Worm (Caenorhabditis elegans) whole organism, L4 larva: Measurements from ENCODE around the gene igdb-1.
"Not testable (repeated sequence)": the region's sequence is repeated elsewhere in the genome, so short reads cannot be mapped to it uniquely, and the experiment has no call there.

Experiments
- D1046.2 ChIP-seq: fragments of 200-800 bp; sonication (Bioruptor generic); IDR thresholded peaks from 2 replicates; pipeline ENCODE4 v1.3.6; 2022; ENCODE audit warnings: missing genetic modification characterization, missing compliant biosample characterization
- F10B5.3 ChIP-seq: sonication (generic microtip); optimal IDR thresholded peaks from 2 replicates; lab custom pipeline; 2016; ENCODE audit warnings: mild to moderate bottlenecking, missing genetic modification characterization, missing compliant biosample characterization
- F26F4.8 ChIP-seq: fragments of 200-800 bp; sonication (Bioruptor generic); conservative IDR thresholded peaks from 2 replicates; pipeline ENCODE4 v1.3.6; 2022; ENCODE audit warnings: missing genetic modification characterization, missing compliant biosample characterization
- R02D3.7 ChIP-seq: fragments of 150-350 bp; sonication (generic microtip); optimal IDR thresholded peaks from 3 replicates; lab custom pipeline; 2014; ENCODE audit warnings: missing biosample characterization, missing genetic modification characterization
- T26A8.4 ChIP-seq: fragments of 200-800 bp; sonication (Bioruptor generic); IDR thresholded peaks from 2 replicates; pipeline ENCODE4 v1.3.6; 2022; ENCODE audit warnings: missing genetic modification characterization, missing compliant biosample characterization
- Y5F2A.4 ChIP-seq: fragments of 200-800 bp; sonication (Bioruptor generic); optimal IDR thresholded peaks from 2 replicates; lab custom pipeline; 2018; ENCODE audit warnings: mild to moderate bottlenecking, missing genetic modification characterization, missing compliant biosample characterization
- ZK546.5 ChIP-seq, 2 experiments: sonication (generic microtip); optimal IDR thresholded peaks; 2 replicates each; lab custom pipeline; 2017; ENCODE audit warnings: missing biosample characterization in 2 of 2, missing genetic modification characterization in 2 of 2
- aha-1 ChIP-seq: fragments of 150-350 bp; peaks from one replicate; lab custom pipeline; 2014; ENCODE audit warnings: missing biosample characterization, missing genetic modification characterization
- ceh-44 ChIP-seq: fragments of 200-800 bp; sonication (Bioruptor generic); IDR thresholded peaks from 2 replicates; pipeline ENCODE4 v1.3.6; 2022; ENCODE audit warnings: missing genetic modification reagents, missing genetic modification characterization, missing compliant biosample characterization
- ceh-82 ChIP-seq: sonication (generic microtip); optimal IDR thresholded peaks from 2 replicates; lab custom pipeline; 2017; ENCODE audit warnings: missing biosample characterization, missing genetic modification characterization
- daf-16 ChIP-seq, 3 experiments: sonication (generic microtip); optimal IDR thresholded peaks; 2 replicates each; lab custom pipeline; 2016 to 2017; ENCODE audit warnings: missing genetic modification characterization in 3 of 3, missing genetic modification reagents in 3 of 3, mild to moderate bottlenecking in 2 of 3, missing compliant biosample characterization in 2 of 3, missing biosample characterization in 1 of 3, moderate library complexity in 1 of 3
- daf-8 ChIP-seq: fragments of 200-800 bp; sonication (Bioruptor generic); IDR thresholded peaks from 2 replicates; pipeline ENCODE4 v1.3.6; 2022; ENCODE audit warnings: missing genetic modification characterization, missing compliant biosample characterization
- dmd-9 ChIP-seq: fragments of 200-800 bp; sonication (Bioruptor generic); IDR thresholded peaks from 2 replicates; pipeline ENCODE4 v1.3.6; 2022; ENCODE audit warnings: missing genetic modification reagents, missing genetic modification characterization, missing compliant biosample characterization
- duxl-1 ChIP-seq: sonication (generic microtip); optimal IDR thresholded peaks from 2 replicates; lab custom pipeline; 2016; ENCODE audit warnings: mild to moderate bottlenecking, missing genetic modification characterization, moderate library complexity, missing compliant biosample characterization; ENCODE audit not compliant: poor library complexity
- dve-1 ChIP-seq: sonication (generic microtip); optimal IDR thresholded peaks from 2 replicates; lab custom pipeline; 2017; ENCODE audit warnings: antibody characterized with exemption, mild to moderate bottlenecking, missing genetic modification characterization, missing compliant biosample characterization; ENCODE audit not compliant: insufficient read depth
- fkh-10 ChIP-seq: fragments of 150-350 bp; optimal IDR thresholded peaks from 2 replicates; lab custom pipeline; 2014; ENCODE audit warnings: missing biosample characterization, missing genetic modification reagents, missing genetic modification characterization
- hif-1 ChIP-seq, 2 experiments: sonication (generic microtip); optimal IDR thresholded peaks; 2 replicates each; lab custom pipeline; 2016 to 2017; ENCODE audit warnings: missing compliant biosample characterization in 2 of 2, missing genetic modification characterization in 2 of 2, missing genetic modification reagents in 2 of 2, missing genotype in 2 of 2, mild to moderate bottlenecking in 1 of 2
- lin-39 ChIP-seq: fragments of 150-350 bp; optimal IDR thresholded peaks from 2 replicates; lab custom pipeline; 2014; ENCODE audit warnings: missing biosample characterization, missing genetic modification reagents, missing genetic modification characterization
- lsy-2 ChIP-seq, 2 experiments: fragments of 150-350 bp in 1 of 2; sonication (generic microtip) in 1 of 2; optimal IDR thresholded peaks; 2 replicates each; lab custom pipeline; 2014 to 2017; ENCODE audit warnings: missing biosample characterization in 2 of 2, missing genetic modification characterization in 2 of 2
- madf-5 ChIP-seq, 2 experiments: fragments of 200-800 bp; sonication (Bioruptor generic); IDR thresholded peaks; 2 replicates each; pipeline ENCODE4 v1.3.6; 2022; ENCODE audit warnings: missing compliant biosample characterization in 2 of 2, missing genetic modification characterization in 2 of 2
- mdt-29 ChIP-seq: fragments of 200-800 bp; sonication (Bioruptor generic); IDR thresholded peaks from 2 replicates; pipeline ENCODE4 v1.3.6; 2022; ENCODE audit warnings: missing genetic modification reagents, missing genetic modification characterization, missing compliant biosample characterization
- mxl-2 ChIP-seq: fragments of 200-800 bp; sonication (Bioruptor generic); conservative IDR thresholded peaks from 2 replicates; pipeline ENCODE4 v1.3.6; 2022; ENCODE audit warnings: missing genetic modification reagents, missing genetic modification characterization, missing compliant biosample characterization
- nhr-10 ChIP-seq: fragments of 150-350 bp; optimal IDR thresholded peaks from 2 replicates; lab custom pipeline; 2014; ENCODE audit warnings: missing biosample characterization, missing genetic modification characterization
- nhr-102 ChIP-seq: sonication (generic microtip); optimal IDR thresholded peaks from 2 replicates; lab custom pipeline; 2016; ENCODE audit warnings: mild to moderate bottlenecking, missing genetic modification characterization, moderate library complexity, missing compliant biosample characterization
- nhr-111 ChIP-seq: fragments of 200-800 bp; sonication (Bioruptor generic); optimal IDR thresholded peaks from 2 replicates; lab custom pipeline; 2018; ENCODE audit warnings: mild to moderate bottlenecking, missing genetic modification characterization, missing compliant biosample characterization
- nhr-76 ChIP-seq: fragments of 150-350 bp; optimal IDR thresholded peaks from 2 replicates; lab custom pipeline; 2014; ENCODE audit warnings: missing biosample characterization, missing genetic modification characterization
- nhr-77 ChIP-seq: fragments of 150-350 bp; optimal IDR thresholded peaks from 2 replicates; lab custom pipeline; 2014; ENCODE audit warnings: missing biosample characterization, missing genetic modification characterization
- pha-4 ChIP-seq, 2 experiments: fragments of 150-350 bp in 1 of 2; fragments of 200-800 bp in 1 of 2; sonication (Bioruptor generic) in 1 of 2; IDR thresholded peaks in 1 of 2; optimal IDR thresholded peaks in 1 of 2; 2 replicates each; pipeline versions ENCODE4 v1.3.6 to Lab custom; 2014 to 2022; ENCODE audit warnings: missing genetic modification characterization in 2 of 2, missing genetic modification reagents in 2 of 2, missing biosample characterization in 1 of 2, missing compliant biosample characterization in 1 of 2
- php-3 ChIP-seq: fragments of 200-800 bp; sonication (Bioruptor generic); IDR thresholded peaks from 2 replicates; pipeline ENCODE4 v1.3.6; 2022; ENCODE audit warnings: missing genetic modification reagents, missing genetic modification characterization, missing compliant biosample characterization
- pqm-1 ChIP-seq: sonication (generic microtip); optimal IDR thresholded peaks from 2 replicates; lab custom pipeline; 2017; ENCODE audit warnings: missing biosample characterization, missing genetic modification characterization
- set-16 ChIP-seq: fragments of 200-800 bp; sonication (Bioruptor generic); IDR thresholded peaks from 2 replicates; pipeline ENCODE4 v1.3.6; 2022; ENCODE audit warnings: missing genetic modification reagents, missing genetic modification characterization, missing compliant biosample characterization
- snpc-1.2 ChIP-seq: fragments of 200-800 bp; sonication (Bioruptor generic); IDR thresholded peaks from 2 replicates; pipeline ENCODE4 v1.3.6; 2022; ENCODE audit warnings: missing genetic modification reagents, missing genetic modification characterization, missing compliant biosample characterization
- snpc-4 ChIP-seq: fragments of 150-350 bp; optimal IDR thresholded peaks from 2 replicates; lab custom pipeline; 2014; ENCODE audit warnings: missing biosample characterization, missing genetic modification characterization
- spr-1 ChIP-seq: sonication (generic microtip); optimal IDR thresholded peaks from 2 replicates; lab custom pipeline; 2016; ENCODE audit warnings: mild to moderate bottlenecking, missing genetic modification characterization, missing compliant biosample characterization
- spr-3 ChIP-seq: fragments of 200-800 bp; sonication (Bioruptor generic); optimal IDR thresholded peaks from 2 replicates; lab custom pipeline; 2018; ENCODE audit warnings: mild to moderate bottlenecking, missing genetic modification characterization, missing compliant biosample characterization
- tra-1 ChIP-seq: fragments of 200-800 bp; sonication (Bioruptor generic); IDR thresholded peaks from 2 replicates; pipeline ENCODE4 v1.3.6; 2022; ENCODE audit warnings: missing genetic modification reagents, missing genetic modification characterization, missing compliant biosample characterization
- zag-1 ChIP-seq: fragments of 150-350 bp; optimal IDR thresholded peaks from 2 replicates; lab custom pipeline; 2014; ENCODE audit warnings: missing biosample characterization, missing genetic modification characterization
- zfp-3 ChIP-seq: fragments of 200-800 bp; sonication (Bioruptor generic); conservative IDR thresholded peaks from 2 replicates; pipeline ENCODE4 v1.3.6; 2022; ENCODE audit warnings: missing genetic modification reagents, missing genetic modification characterization, missing compliant biosample characterization
- ztf-11 ChIP-seq: fragments of 150-350 bp; optimal IDR thresholded peaks from 2 replicates; lab custom pipeline; 2014; ENCODE audit warnings: missing biosample characterization, missing genetic modification characterization

igdb-1 gene

DNA sequence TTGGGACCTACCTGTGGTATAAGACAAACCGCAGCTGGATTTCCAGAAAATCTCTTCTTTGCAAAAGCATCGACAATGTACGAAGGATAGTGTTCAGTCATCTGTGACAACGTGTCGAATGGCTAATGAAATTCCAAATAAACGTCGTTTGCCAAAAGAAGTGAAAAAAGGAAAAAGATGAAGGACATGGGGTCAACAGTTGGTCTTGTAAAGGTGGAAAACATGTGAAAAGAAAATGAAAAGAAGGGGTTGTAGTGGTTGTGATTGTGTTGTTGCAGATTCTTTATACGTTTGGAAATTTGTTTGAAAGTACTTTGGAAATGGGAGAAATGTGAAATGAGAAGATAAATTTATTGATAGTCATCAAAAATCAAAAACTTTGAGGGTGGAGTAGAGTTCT is 5.7 kb downstream of the igdb-1 start, which contains the start of gene T04A11.4:
Gene T04A11.4 (minus strand): TSS at position 101 of the 400 bp plus-strand sequence.
- not testable (repeated sequence) for TF ChIP-seq ceh-82 (tag; lab: Kevin White, UChicago); mdt-29; Y5F2A.4 (GFP tag; lab: Kevin White, UChicago)

DNA sequence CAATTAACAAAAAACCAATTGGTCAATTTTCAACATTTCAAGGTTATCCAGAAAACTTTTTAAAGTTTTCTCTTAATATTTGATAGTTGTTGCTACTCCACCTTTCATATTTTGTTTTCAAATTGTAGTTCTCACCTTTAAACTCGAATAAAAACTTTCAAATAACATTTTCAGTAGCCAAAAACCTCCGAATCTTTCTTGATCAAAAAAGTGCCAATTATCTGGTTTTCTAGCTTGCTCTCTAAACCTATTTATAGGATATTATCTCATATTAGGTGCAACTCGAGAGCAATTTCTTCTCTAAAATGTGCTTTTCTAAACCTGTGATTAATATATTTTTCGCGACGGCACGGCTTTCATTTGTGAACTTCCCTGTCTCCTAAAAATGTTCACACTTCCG is 8.4 kb downstream of the igdb-1 start, which contains the start of gene sru-26:
Gene sru-26 (plus strand): TSS at position 301 of the 400 bp plus-strand sequence.
- TF ChIP-seq ZK546.5 (tag; optimal IDR thresholded peaks at IDR 0.05; lab: Kevin White, UChicago) (no peak), daf-16 (GFP tag; optimal IDR thresholded peaks at IDR 0.05; lab: Kevin White, UChicago) (no peak), daf-16 (tag; optimal IDR thresholded peaks at IDR 0.05; lab: Kevin White, UChicago) (no peak), F26F4.8 (GFP tag; lab: Robert Waterston, UW) (no peak), tra-1 (GFP tag; lab: Robert Waterston, UW) (no peak), aha-1 (no peak), pqm-1 (tag; lab: Kevin White, UChicago) (no peak), lin-39 (tag; lab: Kevin White, UChicago) (no peak), snpc-1.2 (no peak), lsy-2 (tag; optimal IDR thresholded peaks at IDR 0.05; lab: Kevin White, UChicago) (no peak)

DNA sequence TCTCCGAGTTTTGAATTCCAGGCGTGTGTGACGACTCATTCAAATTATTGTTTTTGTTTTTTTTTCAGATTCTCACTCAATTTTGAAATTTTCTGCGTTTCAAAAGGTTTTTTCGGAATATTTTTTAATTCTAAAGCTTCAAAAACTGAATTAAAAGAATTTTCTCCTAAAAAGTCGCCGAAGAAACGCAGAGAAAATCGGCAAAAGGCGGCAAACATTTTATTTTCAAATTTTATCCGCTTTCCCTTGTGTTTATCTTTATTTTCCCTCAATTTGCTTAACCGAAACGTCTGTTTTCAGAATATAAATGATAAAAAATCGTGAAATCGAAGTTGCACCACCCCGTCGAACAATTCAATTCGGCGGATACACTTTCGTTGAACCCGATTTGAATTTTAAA is 11.7 kb downstream of the igdb-1 start, which contains the start of gene him-6:
Gene him-6 (plus strand): TSS at position 301 of the 400 bp plus-strand sequence.
- TF ChIP-seq spr-1 (no peak), D1046.2 (GFP tag; lab: Robert Waterston, UW) (no peak), F10B5.3 (tag; lab: Kevin White, UChicago) (no peak), spr-3 (GFP tag; lab: Kevin White, UChicago) (no peak), ceh-44 (GFP tag; lab: Robert Waterston, UW) (no peak), T26A8.4 (no peak), duxl-1 (tag; lab: Kevin White, UChicago) (no peak), ceh-82 (tag; lab: Kevin White, UChicago) (no peak), madf-5 (GFP tag; IDR thresholded peaks at IDR 0.05; lab: Robert Waterston, UW) (no peak), R02D3.7 (tag; lab: Kevin White, UChicago) (no peak), nhr-102 (no peak), nhr-76 (tag; lab: Kevin White, UChicago) (no peak), dmd-9 (GFP tag; lab: Robert Waterston, UW) (no peak), nhr-10 (tag; lab: Kevin White, UChicago) (no peak), zag-1 (tag; lab: Kevin White, UChicago) (no peak), zfp-3 (GFP tag; lab: Robert Waterston, UW) (no peak)

DNA sequence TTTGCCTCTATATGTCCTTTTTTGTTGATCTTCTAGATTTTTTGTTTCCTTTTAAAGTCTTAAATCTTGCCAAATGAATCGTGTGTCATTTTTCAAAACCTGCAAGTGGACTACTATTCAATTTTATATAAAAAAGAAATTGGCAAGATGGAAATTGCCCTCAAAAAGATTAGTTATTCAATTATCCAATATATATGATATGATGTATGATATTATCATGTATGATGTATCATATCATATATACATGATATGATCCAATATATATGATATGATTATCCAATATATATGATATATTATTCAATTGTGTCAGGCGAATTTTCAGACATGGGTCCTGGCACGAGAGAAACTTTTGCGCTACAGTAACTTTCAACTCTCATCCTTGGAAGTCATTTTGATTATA is 16.4 kb downstream of the igdb-1 start, which contains the start of gene sru-20:
Gene sru-20 (plus strand): TSS at position 301 of the 400 bp plus-strand sequence.
- TF ChIP-seq php-3 (no peak), dve-1 (tag; lab: Kevin White, UChicago) (no peak), mxl-2 (GFP tag; lab: Robert Waterston, UW) (no peak), pha-4 (GFP tag; IDR thresholded peaks at IDR 0.05; lab: Robert Waterston, UW) (no peak), pha-4 (tag; optimal IDR thresholded peaks at IDR 0.05; lab: Kevin White, UChicago) (no peak), hif-1 (tag; optimal IDR thresholded peaks at IDR 0.05; lab: Kevin White, UChicago) (no peak), nhr-111 (GFP tag; lab: Kevin White, UChicago) (no peak), nhr-10 (tag; lab: Kevin White, UChicago) (no peak), nhr-77 (tag; lab: Kevin White, UChicago) (no peak), fkh-10 (no peak), daf-8 (GFP tag; lab: Robert Waterston, UW) (no peak), ztf-11 (tag; lab: Kevin White, UChicago) (no peak), set-16 (GFP tag; lab: Robert Waterston, UW) (no peak), snpc-4 (no peak)
